Fruit fly (Drosophila melanogaster) whole organism, embryonic: ENCODE measurements around the gene PH4alphaSG2.

Source experiments
- B-H2 ChIP-seq: fragments of 200-800 bp; sonication (Bioruptor generic); optimal IDR thresholded peaks from 2 replicates; lab custom pipeline; 2018; ENCODE audit warnings: missing biosample characterization, mild to moderate bottlenecking, missing genetic modification characterization
- Bdp1 ChIP-seq: fragments of 200-800 bp; sonication (Bioruptor generic); optimal IDR thresholded peaks from 3 replicates; lab custom pipeline; 2016; ENCODE audit warnings: missing biosample characterization, missing genetic modification characterization
- CG10147 ChIP-seq: fragments of 200-800 bp; sonication (Bioruptor generic); optimal IDR thresholded peaks from 2 replicates; lab custom pipeline; 2019; ENCODE audit warnings: missing biosample characterization, mild to moderate bottlenecking, missing genetic modification characterization, moderate library complexity
- CG10979 ChIP-seq: fragments of 200-800 bp; sonication (Bioruptor generic); optimal IDR thresholded peaks from 2 replicates; lab custom pipeline; 2018; ENCODE audit warnings: missing biosample characterization, mild to moderate bottlenecking, missing genetic modification characterization, moderate library complexity
- CG11085 ChIP-seq: fragments of 200-800 bp; sonication (Bioruptor generic); IDR thresholded peaks from 2 replicates; pipeline ENCODE4 v1.3.6; 2022; ENCODE audit warnings: missing biosample characterization, missing genetic modification characterization
- CG12236 ChIP-seq: fragments of 200-800 bp; sonication (Bioruptor generic); optimal IDR thresholded peaks from 2 replicates; lab custom pipeline; 2016; ENCODE audit warnings: missing biosample characterization, missing genetic modification characterization
- CG13123 ChIP-seq: fragments of 200-800 bp; sonication (Bioruptor generic); optimal IDR thresholded peaks from 2 replicates; lab custom pipeline; 2016; ENCODE audit warnings: missing biosample characterization, missing genetic modification characterization
- CG13894 ChIP-seq: fragments of 200-800 bp; sonication (Bioruptor generic); optimal IDR thresholded peaks from 3 replicates; lab custom pipeline; 2018; ENCODE audit warnings: missing biosample characterization, mild to moderate bottlenecking, missing genetic modification characterization, moderate library complexity
- CG14965 ChIP-seq: fragments of 200-800 bp; sonication (Bioruptor generic); optimal IDR thresholded peaks from 2 replicates; lab custom pipeline; 2016; ENCODE audit warnings: missing biosample characterization, missing genetic modification characterization, borderline replicate concordance
- CG17361 ChIP-seq: fragments of 200-800 bp; sonication (Bioruptor generic); IDR thresholded peaks from 3 replicates; pipeline ENCODE4 v1.3.6; 2022; ENCODE audit warnings: missing biosample characterization, missing genetic modification characterization
- CG31441 ChIP-seq: fragments of 200-800 bp; sonication (Bioruptor generic); IDR thresholded peaks from 2 replicates; pipeline ENCODE4 v1.3.6; 2022; ENCODE audit warnings: missing biosample characterization, missing genetic modification characterization
- CG34224 ChIP-seq: fragments of 200-800 bp; sonication (Bioruptor generic); IDR thresholded peaks from 3 replicates; pipeline ENCODE4 v1.3.6; 2022; ENCODE audit warnings: missing biosample characterization, missing genetic modification characterization; ENCODE audit not compliant: partially characterized antibody
- CG34422 ChIP-seq: fragments of 200-800 bp; sonication (Bioruptor generic); IDR thresholded peaks from 3 replicates; pipeline ENCODE4 v1.3.6; 2022; ENCODE audit warnings: missing biosample characterization, missing genetic modification characterization
- CG3726 ChIP-seq: fragments of 200-800 bp; sonication (Bioruptor generic); IDR thresholded peaks from 3 replicates; pipeline ENCODE4, ENCODE4 v1.3.6; 2022; ENCODE audit warnings: missing biosample characterization, missing genetic modification characterization
- CG3838 ChIP-seq: fragments of 200-800 bp; sonication (Bioruptor generic); optimal IDR thresholded peaks from 3 replicates; lab custom pipeline; 2016; ENCODE audit warnings: missing biosample characterization, missing genetic modification characterization
- CG4360 ChIP-seq: fragments of 200-800 bp; sonication (Bioruptor generic); IDR thresholded peaks from 2 replicates; pipeline ENCODE4 v1.3.6; 2022; ENCODE audit warnings: missing biosample characterization, missing genetic modification characterization
- CG4617 ChIP-seq: fragments of 200-800 bp; sonication (Bioruptor generic); optimal IDR thresholded peaks from 3 replicates; lab custom pipeline; 2016; ENCODE audit warnings: missing biosample characterization, missing genetic modification characterization, borderline replicate concordance
- CG4854 ChIP-seq: fragments of 200-800 bp; sonication (Bioruptor generic); optimal IDR thresholded peaks from 2 replicates; lab custom pipeline; 2016; ENCODE audit warnings: missing biosample characterization, missing genetic modification characterization, inconsistent platforms
- CG6254 ChIP-seq: fragments of 200-800 bp; sonication (Bioruptor generic); optimal IDR thresholded peaks from 3 replicates; lab custom pipeline; 2017; ENCODE audit warnings: mild to moderate bottlenecking, missing biosample characterization, missing genetic modification reagents, missing genetic modification characterization
- CG7745 ChIP-seq: fragments of 200-800 bp; sonication (Bioruptor generic); optimal IDR thresholded peaks from 2 replicates; lab custom pipeline; 2018; ENCODE audit warnings: missing biosample characterization, mild to moderate bottlenecking, missing genetic modification characterization, moderate library complexity
- CG7839 ChIP-seq: fragments of 200-800 bp; sonication (Bioruptor generic); optimal IDR thresholded peaks from 3 replicates; lab custom pipeline; 2018; ENCODE audit warnings: missing biosample characterization, mild to moderate bottlenecking, missing genetic modification characterization, moderate library complexity
- CG8281 ChIP-seq: fragments of 200-800 bp; sonication (Bioruptor generic); optimal IDR thresholded peaks from 2 replicates; lab custom pipeline; 2018; ENCODE audit warnings: missing biosample characterization, mild to moderate bottlenecking, missing genetic modification characterization, moderate library complexity
- CG8478 ChIP-seq: fragments of >200 bp; optimal IDR thresholded peaks from 2 replicates; lab custom pipeline; 2018
- CG9817 ChIP-seq: fragments of 200-800 bp; sonication (Bioruptor generic); optimal IDR thresholded peaks from 2 replicates; lab custom pipeline; 2018; ENCODE audit warnings: missing biosample characterization, mild to moderate bottlenecking, missing genetic modification characterization, moderate library complexity
- CTCF ChIP-seq: fragments of 200-800 bp; sonication (Bioruptor generic); optimal IDR thresholded peaks from 2 replicates; lab custom pipeline; 2017; ENCODE audit warnings: missing biosample characterization, mild to moderate bottlenecking, missing genetic modification characterization, moderate library complexity
- Dad ChIP-seq: fragments of 200-800 bp; sonication (Bioruptor generic); optimal IDR thresholded peaks from 3 replicates; lab custom pipeline; 2016; ENCODE audit warnings: missing biosample characterization, missing genetic modification characterization
- H2.0 ChIP-seq: fragments of 200-800 bp; sonication (Bioruptor generic); IDR thresholded peaks from 2 replicates; pipeline ENCODE4 v1.3.6; 2022; ENCODE audit warnings: missing biosample characterization, missing genetic modification characterization
- Hr51 ChIP-seq, 2 experiments: fragments of 200-800 bp; sonication (Bioruptor generic); optimal IDR thresholded peaks; 2 replicates in 1 of 2; 3 replicates in 1 of 2; lab custom pipeline; 2016 to 2018; ENCODE audit warnings: missing biosample characterization in 2 of 2, missing genetic modification characterization in 2 of 2, mild to moderate bottlenecking in 1 of 2, moderate library complexity in 1 of 2
- MESR4 ChIP-seq: fragments of 200-800 bp; sonication (Bioruptor generic); optimal IDR thresholded peaks from 2 replicates; lab custom pipeline; 2018; ENCODE audit warnings: missing biosample characterization, mild to moderate bottlenecking, missing genetic modification characterization, moderate library complexity
- Max ChIP-seq: fragments of 200-800 bp; sonication (Bioruptor generic); optimal IDR thresholded peaks from 2 replicates; lab custom pipeline; 2016; ENCODE audit warnings: missing biosample characterization, mild to moderate bottlenecking, missing genetic modification characterization
- Mes4 ChIP-seq: fragments of 200-800 bp; sonication (Bioruptor generic); optimal IDR thresholded peaks from 2 replicates; lab custom pipeline; 2016; ENCODE audit warnings: missing biosample characterization, missing genetic modification characterization
- Opbp ChIP-seq: fragments of 200-800 bp; sonication (Bioruptor generic); IDR thresholded peaks from 3 replicates; pipeline ENCODE4 v1.3.6; 2022; ENCODE audit warnings: missing biosample characterization, missing genetic modification characterization; ENCODE audit not compliant: partially characterized antibody
- Rfx ChIP-seq: fragments of 200-800 bp; sonication (Bioruptor generic); IDR thresholded peaks from 2 replicates; pipeline ENCODE4 v1.3.6; 2022; ENCODE audit warnings: missing biosample characterization, missing genetic modification characterization
- Side ChIP-seq: fragments of 200-800 bp; sonication (Bioruptor generic); optimal IDR thresholded peaks from 2 replicates; lab custom pipeline; 2016; ENCODE audit warnings: missing biosample characterization, missing genetic modification characterization
- Taf1 ChIP-seq: fragments of 200-800 bp; sonication (Bioruptor generic); IDR thresholded peaks from 2 replicates; pipeline ENCODE4 v1.3.6; 2022; ENCODE audit warnings: missing biosample characterization, missing genetic modification characterization
- Vsx1 ChIP-seq: fragments of 200-800 bp; sonication (Bioruptor generic); optimal IDR thresholded peaks from 2 replicates; lab custom pipeline; 2017; ENCODE audit warnings: missing biosample characterization, mild to moderate bottlenecking, missing genetic modification characterization, missing genetic modification reagents
- ab ChIP-seq: fragments of 200-800 bp; sonication (Bioruptor generic); optimal IDR thresholded peaks from 2 replicates; lab custom pipeline; 2016; ENCODE audit warnings: missing biosample characterization, missing genetic modification characterization
- bab2 ChIP-seq: fragments of 200-800 bp; sonication (Bioruptor generic); optimal IDR thresholded peaks from 2 replicates; lab custom pipeline; 2016; ENCODE audit warnings: missing biosample characterization, missing genetic modification characterization
- corto ChIP-seq: fragments of 200-800 bp; sonication (Bioruptor generic); optimal IDR thresholded peaks from 2 replicates; lab custom pipeline; 2016; ENCODE audit warnings: missing biosample characterization, mild to moderate bottlenecking, missing genetic modification characterization, moderate library complexity
- emc ChIP-seq: fragments of 200-800 bp; sonication (Bioruptor generic); optimal IDR thresholded peaks from 2 replicates; lab custom pipeline; 2016; ENCODE audit warnings: missing biosample characterization, missing genetic modification characterization
- esg ChIP-seq: fragments of 200-800 bp; sonication (Bioruptor generic); conservative IDR thresholded peaks from 2 replicates; pipeline ENCODE4 v1.3.6; 2022; ENCODE audit warnings: missing biosample characterization, missing genetic modification characterization
- h ChIP-seq: fragments of >200 bp; optimal IDR thresholded peaks from 2 replicates; lab custom pipeline; 2017
- her ChIP-seq: fragments of 200-800 bp; sonication (Bioruptor generic); optimal IDR thresholded peaks from 2 replicates; lab custom pipeline; 2016; ENCODE audit warnings: missing biosample characterization, missing genetic modification characterization
- kah ChIP-seq: fragments of 200-800 bp; sonication (Bioruptor generic); optimal IDR thresholded peaks from 2 replicates; lab custom pipeline; 2018; ENCODE audit warnings: missing biosample characterization, mild to moderate bottlenecking, missing genetic modification characterization
- kay ChIP-seq: fragments of 200-800 bp; sonication (Bioruptor generic); optimal IDR thresholded peaks from 2 replicates; lab custom pipeline; 2016; ENCODE audit warnings: missing biosample characterization, missing genetic modification characterization
- nau ChIP-seq: fragments of 200-800 bp; sonication (Bioruptor generic); optimal IDR thresholded peaks from 3 replicates; lab custom pipeline; 2017; ENCODE audit warnings: missing biosample characterization, mild to moderate bottlenecking, missing genetic modification characterization, missing genetic modification reagents
- nmo ChIP-seq: fragments of 200-800 bp; sonication (Bioruptor generic); optimal IDR thresholded peaks from 2 replicates; lab custom pipeline; 2018; ENCODE audit warnings: missing biosample characterization, mild to moderate bottlenecking, missing genetic modification characterization, moderate library complexity
- pita ChIP-seq: fragments of 200-800 bp; sonication (Bioruptor generic); optimal IDR thresholded peaks from 2 replicates; lab custom pipeline; 2017; ENCODE audit warnings: missing biosample characterization, mild to moderate bottlenecking, missing genetic modification characterization
- sna ChIP-seq: fragments of 200-800 bp; sonication (Bioruptor generic); IDR thresholded peaks from 2 replicates; pipeline ENCODE4 v1.3.6; 2022; ENCODE audit warnings: missing biosample characterization, missing genetic modification characterization; ENCODE audit not compliant: partially characterized antibody
- stwl ChIP-seq: fragments of 200-800 bp; sonication (Bioruptor generic); optimal IDR thresholded peaks from 3 replicates; lab custom pipeline; 2018; ENCODE audit warnings: missing biosample characterization, mild to moderate bottlenecking, missing genetic modification characterization, moderate library complexity
- tio ChIP-seq: fragments of 200-800 bp; sonication (Bioruptor generic); optimal IDR thresholded peaks from 2 replicates; lab custom pipeline; 2017; ENCODE audit warnings: missing biosample characterization, missing genetic modification characterization, inconsistent platforms
- wek ChIP-seq: fragments of 200-800 bp; sonication (Bioruptor generic); optimal IDR thresholded peaks from 3 replicates; lab custom pipeline; 2018; ENCODE audit warnings: missing biosample characterization, mild to moderate bottlenecking, missing genetic modification characterization, moderate library complexity

PH4alphaSG2 gene

DNA sequence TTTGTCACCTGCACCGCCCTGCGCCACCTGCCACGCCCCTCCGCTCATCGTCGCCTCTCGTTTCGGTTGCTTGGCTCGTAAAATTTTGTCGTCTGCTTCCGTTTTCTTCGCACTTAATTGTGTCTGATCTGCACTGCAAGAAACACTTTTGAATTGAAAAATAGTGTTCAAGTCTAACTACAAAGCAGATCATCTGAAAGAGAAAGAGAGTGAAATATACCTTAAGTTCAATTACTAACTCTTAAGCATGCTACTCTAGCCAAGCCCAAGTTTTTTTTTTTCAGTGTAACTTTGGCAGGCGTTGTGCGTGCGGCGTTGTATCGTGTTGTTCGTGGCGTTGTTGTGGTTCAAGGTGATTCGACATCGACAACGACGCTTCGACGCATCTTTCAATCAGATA lies 50.3 kb downstream of the PH4alphaSG2 start (continued):
- TF ChIP-seq CG3838 (GFP tag; lab: Kevin White, UChicago) (peak; percentile 81), stwl (tag; lab: Kevin White, UChicago) (no peak), ab (GFP tag; lab: Kevin White, UChicago) (peak; percentile 79), CG6254 (GFP tag; lab: Kevin White, UChicago) (peak; percentile 84), h (lab: Kevin White, UChicago) (no peak), Bdp1 (peak; percentile 84), nmo (GFP tag; lab: Kevin White, UChicago) (peak; percentile 94), CG31441 (peak; percentile 88), CG4854 (GFP tag; lab: Kevin White, UChicago) (peak; percentile 87), pita (GFP tag; lab: Kevin White, UChicago) (no peak), emc (GFP tag; lab: Kevin White, UChicago) (peak; percentile 90), CG7745 (no peak), her (GFP tag; lab: Kevin White, UChicago) (peak; percentile 94), CG3726 (GFP tag; lab: Robert Waterston, UW) (peak; percentile 87), sna (no peak), CG10147 (GFP tag; lab: Kevin White, UChicago) (peak; percentile 92), CTCF (peak; percentile 43), kah (GFP tag; lab: Kevin White, UChicago) (peak; percentile 79), CG4360 (GFP tag; lab: Robert Waterston, UW) (peak; percentile 66), CG9817 (tag; lab: Kevin White, UChicago) (peak; percentile 95), Rfx (peak; percentile 96), H2.0 (GFP tag; lab: Robert Waterston, UW) (peak; percentile 94), CG14965 (GFP tag; lab: Kevin White, UChicago) (peak; percentile 79), Taf1 (GFP tag; lab: Robert Waterston, UW) (peak; percentile 81), MESR4 (GFP tag; lab: Kevin White, UChicago) (peak; percentile 31), Max (GFP tag; lab: Kevin White, UChicago) (peak; percentile 83), Dad (GFP tag; lab: Kevin White, UChicago) (peak; percentile 93), Side (peak; percentile 93), Vsx1 (GFP tag; lab: Kevin White, UChicago) (peak; percentile 66), kay (GFP tag; lab: Kevin White, UChicago) (peak; percentile 80), CG13123 (GFP tag; lab: Kevin White, UChicago) (peak; percentile 86), CG13894 (tag; lab: Kevin White, UChicago) (peak; percentile 92), CG34422 (GFP tag; lab: Robert Waterston, UW) (peak; percentile 94), CG7839 (tag; lab: Kevin White, UChicago) (peak; percentile 95), wek (GFP tag; lab: Kevin White, UChicago) (peak; percentile 77), B-H2 (GFP tag; lab: Kevin White, UChicago) (peak; percentile 93), esg (GFP tag; lab: Robert Waterston, UW) (peak; percentile 93), CG10979 (tag; lab: Kevin White, UChicago) (peak; percentile 86), Hr51 (GFP tag; optimal IDR thresholded peaks at IDR 0.05; lab: Kevin White, UChicago) (peak; percentile 88 to 91), tio (peak; percentile 87), CG17361 (GFP tag; lab: Robert Waterston, UW) (peak; percentile 84), CG12236 (peak; percentile 87), CG8281 (peak; percentile 70), CG8478 (lab: Kevin White, UChicago) (no peak), CG4617 (peak; percentile 83), CG34224 (GFP tag; lab: Robert Waterston, UW) (no peak), nau (GFP tag; lab: Kevin White, UChicago) (peak; percentile 83), bab2 (GFP tag; lab: Kevin White, UChicago) (peak; percentile 95), Opbp (no peak), Mes4 (GFP tag; lab: Kevin White, UChicago) (peak; percentile 88), CG11085 (peak; percentile 87), corto (GFP tag; lab: Kevin White, UChicago) (no peak)
